Worm (Caenorhabditis elegans): Measurements from ENCODE around the gene W01G7.4.

- TF ChIP-seq nhr-90 (tag; optimal IDR thresholded peaks at IDR 0.05) (no peak), unc-62 (GFP tag; optimal IDR thresholded peaks at IDR 0.05) (no peak), snpc-1.3 (tag; optimal IDR thresholded peaks at IDR 0.05; ENCODE audit: insufficient read depth) (no peak), hmg-20 (GFP tag; IDR thresholded peaks at IDR 0.05) (no peak), attf-3 (GFP tag; conservative IDR thresholded peaks at IDR 0.05) (no peak), C06A6.2 (GFP tag; conservative IDR thresholded peaks at IDR 0.05) (no peak), dpl-1 (GFP tag; optimal IDR thresholded peaks at IDR 0.05) (no peak)
Observed at ce11 chrII:14042836-14043604, 17.5 kb upstream of the W01G7.4 start.
